Fruit fly (Drosophila melanogaster) whole organism, embryonic: ENCODE measurements around the gene dlp.

Source experiments
- B-H1 ChIP-seq: fragments of 200-800 bp; sonication (Bioruptor generic); IDR thresholded peaks from 3 replicates; pipeline ENCODE4 v1.3.6; 2022; ENCODE audit warnings: missing biosample characterization, missing genetic modification characterization
- Bteb2 ChIP-seq: fragments of 200-800 bp; sonication (Bioruptor generic); optimal IDR thresholded peaks from 2 replicates; lab custom pipeline; 2016; ENCODE audit warnings: missing biosample characterization, missing genetic modification characterization
- CG10267 ChIP-seq: fragments of 200-800 bp; sonication (Bioruptor generic); optimal IDR thresholded peaks from 2 replicates; lab custom pipeline; 2018; ENCODE audit warnings: missing biosample characterization, mild to moderate bottlenecking, missing genetic modification characterization, moderate library complexity
- CG10366 ChIP-seq: fragments of 200-800 bp; sonication (Bioruptor generic); IDR thresholded peaks from 2 replicates; pipeline ENCODE4 v1.3.6; 2022; ENCODE audit warnings: missing biosample characterization, missing genetic modification characterization
- CG10959 ChIP-seq: fragments of 200-800 bp; sonication (Bioruptor generic); IDR thresholded peaks from 2 replicates; pipeline ENCODE4 v1.3.6; 2022; ENCODE audit warnings: missing biosample characterization, missing genetic modification characterization
- CG11247 ChIP-seq: fragments of 200-800 bp; sonication (Bioruptor generic); IDR thresholded peaks from 2 replicates; pipeline ENCODE4 v1.3.6; 2022; ENCODE audit warnings: missing biosample characterization, missing genetic modification characterization
- CG11456 ChIP-seq: fragments of 200-800 bp; sonication (Bioruptor generic); IDR thresholded peaks from 3 replicates; pipeline ENCODE4 v1.3.6; 2022; ENCODE audit warnings: missing biosample characterization, missing genetic modification characterization
- CG12299 ChIP-seq: fragments of 200-800 bp; sonication (Bioruptor generic); optimal IDR thresholded peaks from 2 replicates; lab custom pipeline; 2018; ENCODE audit warnings: missing biosample characterization, mild to moderate bottlenecking, missing genetic modification characterization
- CG12659 ChIP-seq: fragments of 200-800 bp; sonication (Bioruptor generic); optimal IDR thresholded peaks from 3 replicates; lab custom pipeline; 2017; ENCODE audit warnings: mild to moderate bottlenecking, missing biosample characterization, missing genetic modification reagents, missing genetic modification characterization
- CG13424 ChIP-seq: fragments of 200-800 bp; sonication (Bioruptor generic); optimal IDR thresholded peaks from 2 replicates; lab custom pipeline; 2019; ENCODE audit warnings: missing biosample characterization, mild to moderate bottlenecking, missing genetic modification characterization, moderate library complexity
- CG16863 ChIP-seq: fragments of 200-800 bp; sonication (Bioruptor generic); optimal IDR thresholded peaks from 3 replicates; lab custom pipeline; 2016; ENCODE audit warnings: missing biosample characterization, missing genetic modification characterization
- CG17612 ChIP-seq: fragments of 200-800 bp; sonication (Bioruptor generic); IDR thresholded peaks from 2 replicates; pipeline ENCODE4 v1.3.6; 2022; ENCODE audit warnings: missing biosample characterization, missing genetic modification characterization
- CG1792 ChIP-seq: fragments of 200-800 bp; sonication (Bioruptor generic); optimal IDR thresholded peaks from 2 replicates; lab custom pipeline; 2016; ENCODE audit warnings: missing biosample characterization, missing genetic modification characterization
- CG2202 ChIP-seq: fragments of 200-800 bp; sonication (Bioruptor generic); optimal IDR thresholded peaks from 2 replicates; lab custom pipeline; 2018; ENCODE audit warnings: missing biosample characterization, mild to moderate bottlenecking, missing genetic modification characterization
- CG3838 ChIP-seq: fragments of 200-800 bp; sonication (Bioruptor generic); optimal IDR thresholded peaks from 3 replicates; lab custom pipeline; 2016; ENCODE audit warnings: missing biosample characterization, missing genetic modification characterization
- CG4404 ChIP-seq: fragments of 200-800 bp; sonication (Bioruptor generic); IDR thresholded peaks from 2 replicates; pipeline ENCODE4 v1.3.6; 2022; ENCODE audit warnings: missing biosample characterization, missing genetic modification characterization
- CG5245 ChIP-seq: fragments of 200-800 bp; sonication (Bioruptor generic); optimal IDR thresholded peaks from 3 replicates; lab custom pipeline; 2016; ENCODE audit warnings: missing biosample characterization, missing genetic modification characterization
- CG5953 ChIP-seq: fragments of 200-800 bp; sonication (Bioruptor generic); IDR thresholded peaks from 2 replicates; pipeline ENCODE4 v1.3.6; 2022; ENCODE audit warnings: missing biosample characterization, missing genetic modification characterization
- CG6854 ChIP-seq: fragments of 200-800 bp; sonication (Bioruptor generic); optimal IDR thresholded peaks from 3 replicates; lab custom pipeline; 2017; ENCODE audit warnings: missing biosample characterization, mild to moderate bottlenecking, missing genetic modification characterization
- CG7839 ChIP-seq: fragments of 200-800 bp; sonication (Bioruptor generic); optimal IDR thresholded peaks from 3 replicates; lab custom pipeline; 2018; ENCODE audit warnings: missing biosample characterization, mild to moderate bottlenecking, missing genetic modification characterization, moderate library complexity
- CG8924 ChIP-seq: fragments of 200-800 bp; optimal IDR thresholded peaks from 3 replicates; lab custom pipeline; 2019; ENCODE audit warnings: missing biosample characterization, mild to moderate bottlenecking, missing genetic modification characterization, moderate library complexity
- CG9817 ChIP-seq: fragments of 200-800 bp; sonication (Bioruptor generic); optimal IDR thresholded peaks from 2 replicates; lab custom pipeline; 2018; ENCODE audit warnings: missing biosample characterization, mild to moderate bottlenecking, missing genetic modification characterization, moderate library complexity
- Camta ChIP-seq: fragments of 200-800 bp; sonication (Bioruptor generic); optimal IDR thresholded peaks from 2 replicates; lab custom pipeline; 2016; ENCODE audit warnings: missing biosample characterization, missing genetic modification characterization
- Fer1 ChIP-seq: fragments of 200-800 bp; sonication (Bioruptor generic); optimal IDR thresholded peaks from 2 replicates; lab custom pipeline; 2017; ENCODE audit warnings: missing biosample characterization, mild to moderate bottlenecking, missing genetic modification characterization
- MTF-1 ChIP-seq: fragments of 200-800 bp; sonication (Bioruptor generic); optimal IDR thresholded peaks from 2 replicates; lab custom pipeline; 2018; ENCODE audit warnings: missing biosample characterization, mild to moderate bottlenecking, missing genetic modification characterization, borderline replicate concordance
- NC2β ChIP-seq: fragments of 200-800 bp; sonication (Bioruptor generic); optimal IDR thresholded peaks from 2 replicates; lab custom pipeline; 2016; ENCODE audit warnings: missing biosample characterization, missing genetic modification characterization
- Pdp1 ChIP-seq, 2 experiments: fragments of 200-800 bp; sonication (Bioruptor generic); optimal IDR thresholded peaks; 3 replicates each; lab custom pipeline; 2016; ENCODE audit warnings: missing biosample characterization in 2 of 2, missing genetic modification characterization in 2 of 2, mild to moderate bottlenecking in 1 of 2, moderate library complexity in 1 of 2
- Six4 ChIP-seq: fragments of 200-800 bp; sonication (Bioruptor generic); optimal IDR thresholded peaks from 2 replicates; lab custom pipeline; 2016; ENCODE audit warnings: missing biosample characterization, missing genetic modification characterization
- Stat92E ChIP-seq, 3 experiments: fragments of >200 bp in 2 of 3; fragments of 200-800 bp in 1 of 3; sonication (Bioruptor generic) in 1 of 3; optimal IDR thresholded peaks; 2 replicates each; lab custom pipeline; 2017 to 2019; ENCODE audit warnings: missing biosample characterization in 3 of 3, missing genetic modification characterization in 3 of 3, mild to moderate bottlenecking in 1 of 3, moderate library complexity in 1 of 3
- abd-A ChIP-seq: fragments of 200-800 bp; sonication (Bioruptor generic); optimal IDR thresholded peaks from 3 replicates; lab custom pipeline; 2019; ENCODE audit warnings: missing biosample characterization, mild to moderate bottlenecking, missing genetic modification characterization, moderate library complexity
- amos ChIP-seq: fragments of 200-800 bp; sonication (Bioruptor generic); IDR thresholded peaks from 2 replicates; pipeline ENCODE4 v1.3.6; 2022; ENCODE audit warnings: missing biosample characterization, missing genetic modification characterization; ENCODE audit not compliant: partially characterized antibody
- br ChIP-seq: fragments of >200 bp; optimal IDR thresholded peaks from 2 replicates; lab custom pipeline; 2017
- cad ChIP-seq: fragments of >200 bp; optimal IDR thresholded peaks from 2 replicates; lab custom pipeline; 2017; ENCODE audit warnings: missing biosample characterization, missing genetic modification characterization
- chm ChIP-seq: fragments of 200-800 bp; sonication (Bioruptor generic); IDR thresholded peaks from 2 replicates; pipeline ENCODE4 v1.3.6; 2022; ENCODE audit warnings: missing biosample characterization, missing genetic modification characterization
- cwo ChIP-seq: fragments of 200-800 bp; sonication (Bioruptor generic); optimal IDR thresholded peaks from 3 replicates; lab custom pipeline; 2017; ENCODE audit warnings: missing biosample characterization, missing genetic modification characterization, mild to moderate bottlenecking, moderate library complexity, missing genetic modification reagents
- dmrt99B ChIP-seq: fragments of 200-800 bp; sonication (Bioruptor generic); optimal IDR thresholded peaks from 2 replicates; lab custom pipeline; 2018; ENCODE audit warnings: missing biosample characterization, mild to moderate bottlenecking, missing genetic modification characterization, moderate library complexity
- ewg ChIP-seq: fragments of 200-800 bp; sonication (Bioruptor generic); optimal IDR thresholded peaks from 3 replicates; lab custom pipeline; 2017; ENCODE audit warnings: mild to moderate bottlenecking, missing biosample characterization, missing genetic modification reagents, missing genetic modification characterization
- gem ChIP-seq: fragments of 200-800 bp; sonication (Bioruptor generic); optimal IDR thresholded peaks from 2 replicates; lab custom pipeline; 2019; ENCODE audit warnings: missing biosample characterization, mild to moderate bottlenecking, missing genetic modification characterization, moderate library complexity
- gfzf ChIP-seq: fragments of 200-800 bp; sonication (Bioruptor generic); optimal IDR thresholded peaks from 2 replicates; lab custom pipeline; 2016; ENCODE audit warnings: missing biosample characterization, mild to moderate bottlenecking, missing genetic modification characterization, moderate library complexity
- gro ChIP-seq: fragments of 200-800 bp; sonication (Bioruptor generic); optimal IDR thresholded peaks from 2 replicates; lab custom pipeline; 2016; ENCODE audit warnings: missing biosample characterization, missing genetic modification characterization
- her ChIP-seq: fragments of 200-800 bp; sonication (Bioruptor generic); optimal IDR thresholded peaks from 2 replicates; lab custom pipeline; 2016; ENCODE audit warnings: missing biosample characterization, missing genetic modification characterization
- hkb ChIP-seq, 2 experiments: fragments of 200-800 bp in 1 of 2; fragments of >200 bp in 1 of 2; sonication (Bioruptor generic) in 1 of 2; IDR thresholded peaks in 1 of 2; optimal IDR thresholded peaks in 1 of 2; 2 replicates each; pipeline versions ENCODE4 v1.3.6 to Lab custom; 2017 to 2022; ENCODE audit warnings: missing biosample characterization in 1 of 2, missing genetic modification characterization in 1 of 2
- lmd ChIP-seq: fragments of 200-800 bp; sonication (Bioruptor generic); IDR thresholded peaks from 2 replicates; pipeline ENCODE4 v1.3.6; 2022; ENCODE audit warnings: missing biosample characterization, missing genetic modification characterization
- maf-S ChIP-seq: fragments of 200-800 bp; sonication (Bioruptor generic); optimal IDR thresholded peaks from 2 replicates; lab custom pipeline; 2016; ENCODE audit warnings: missing biosample characterization, missing genetic modification characterization
- mirr ChIP-seq: fragments of 200-800 bp; sonication (Bioruptor generic); optimal IDR thresholded peaks from 3 replicates; lab custom pipeline; 2018; ENCODE audit warnings: missing biosample characterization, mild to moderate bottlenecking, missing genetic modification characterization
- nau ChIP-seq: fragments of 200-800 bp; sonication (Bioruptor generic); optimal IDR thresholded peaks from 3 replicates; lab custom pipeline; 2017; ENCODE audit warnings: missing biosample characterization, mild to moderate bottlenecking, missing genetic modification characterization, missing genetic modification reagents
- pho ChIP-seq: fragments of 200-800 bp; sonication (Bioruptor generic); optimal IDR thresholded peaks from 2 replicates; lab custom pipeline; 2016; ENCODE audit warnings: missing biosample characterization, missing genetic modification characterization
- pros ChIP-seq: fragments of 200-800 bp; sonication (Bioruptor generic); optimal IDR thresholded peaks from 3 replicates; lab custom pipeline; 2019; ENCODE audit warnings: missing biosample characterization, mild to moderate bottlenecking, missing genetic modification characterization, moderate library complexity
- psq ChIP-seq: fragments of 200-800 bp; sonication (Bioruptor generic); optimal IDR thresholded peaks from 2 replicates; lab custom pipeline; 2017; ENCODE audit warnings: missing biosample characterization, missing genetic modification characterization
- shn ChIP-seq: fragments of 200-800 bp; sonication (Bioruptor generic); optimal IDR thresholded peaks from 3 replicates; lab custom pipeline; 2016; ENCODE audit warnings: missing biosample characterization, missing genetic modification characterization
- twi ChIP-seq: fragments of 200-800 bp; optimal IDR thresholded peaks from 2 replicates; lab custom pipeline; 2019; ENCODE audit warnings: missing biosample characterization, mild to moderate bottlenecking, missing genetic modification characterization, moderate library complexity

dlp gene

DNA sequence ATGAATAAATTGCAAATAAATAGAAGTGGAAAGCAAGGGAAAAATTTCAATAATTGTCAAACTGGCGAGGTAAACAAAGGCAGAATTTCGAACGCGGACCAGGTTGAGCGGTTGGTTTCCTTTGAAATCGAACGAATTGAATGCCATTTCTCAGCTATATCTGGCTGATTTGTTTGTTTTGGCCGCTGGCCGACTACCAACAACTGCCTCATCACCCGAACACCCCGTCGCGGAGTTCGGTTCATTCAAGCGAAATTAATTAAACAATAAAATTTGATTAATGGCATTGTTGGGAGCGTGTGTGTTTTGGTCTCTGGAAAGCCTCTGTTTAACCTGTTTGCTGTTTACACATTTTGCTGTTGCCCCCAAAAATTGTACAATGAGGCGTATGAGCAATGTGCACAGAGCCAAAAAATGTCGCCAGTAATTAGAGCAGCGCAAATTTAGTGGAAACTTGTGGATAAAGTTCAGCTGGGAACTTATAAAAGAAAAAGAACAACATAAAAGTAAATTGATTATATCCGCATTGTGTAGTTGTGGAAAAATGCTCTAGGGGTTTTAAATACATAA is 25.2 kb downstream of the dlp start (continued):
- TF ChIP-seq pho (GFP tag; lab: Kevin White, UChicago) (no peak), gro (GFP tag; lab: Kevin White, UChicago) (peak; percentile 39), gfzf (no peak), dmrt99B (peak; percentile 7), CG11456 (GFP tag; lab: Robert Waterston, UW) (no peak), CG9817 (tag; lab: Kevin White, UChicago) (no peak), CG8924 (tag; lab: Kevin White, UChicago) (no peak), Bteb2 (no peak), shn (GFP tag; lab: Kevin White, UChicago) (no peak), CG17612 (0 out of 2 replicates have a peak, but pooled peaks have one; percentile 5), gem (tag; lab: Kevin White, UChicago) (no peak), B-H1 (GFP tag; lab: Robert Waterston, UW) (no peak), CG4404 (GFP tag; lab: Robert Waterston, UW) (no peak), CG6854 (no peak), ewg (GFP tag; lab: Kevin White, UChicago) (no peak), abd-A (tag; lab: Kevin White, UChicago) (no peak), chm (GFP tag; lab: Robert Waterston, UW) (no peak), CG2202 (tag; lab: Kevin White, UChicago) (no peak), maf-S (GFP tag; lab: Kevin White, UChicago) (no peak), hkb (optimal IDR thresholded peaks at IDR 0.05; lab: Kevin White, UChicago) (no peak), hkb (GFP tag; IDR thresholded peaks at IDR 0.05; lab: Robert Waterston, UW) (no peak), CG12299 (tag; lab: Kevin White, UChicago) (no peak), CG11247 (GFP tag; lab: Robert Waterston, UW) (no peak), amos (GFP tag; lab: Robert Waterston, UW) (no peak), psq (no peak), Fer1 (GFP tag; lab: Kevin White, UChicago) (no peak), CG13424 (tag; lab: Kevin White, UChicago) (no peak), Stat92E (GFP tag; optimal IDR thresholded peaks at IDR 0.05; lab: Kevin White, UChicago) (no peak), br (lab: Kevin White, UChicago) (no peak), CG10267 (tag; lab: Kevin White, UChicago) (no peak), her (GFP tag; lab: Kevin White, UChicago) (no peak), CG16863 (no peak), NC2β (GFP tag; lab: Kevin White, UChicago) (no peak), Six4 (no peak), CG5953 (GFP tag; lab: Robert Waterston, UW) (no peak), CG12659 (no peak), Pdp1 (GFP tag; optimal IDR thresholded peaks at IDR 0.05; lab: Kevin White, UChicago) (no peak), CG10959 (no peak), cwo (GFP tag; lab: Kevin White, UChicago) (no peak), nau (GFP tag; lab: Kevin White, UChicago) (no peak), pros (GFP tag; lab: Kevin White, UChicago) (no peak), Camta (GFP tag; lab: Kevin White, UChicago) (no peak), CG10366 (GFP tag; lab: Robert Waterston, UW) (no peak), CG7839 (no peak), lmd (GFP tag; lab: Robert Waterston, UW) (no peak), twi (tag; lab: Kevin White, UChicago) (no peak), cad (GFP tag; lab: Kevin White, UChicago) (no peak), CG3838 (GFP tag; lab: Kevin White, UChicago) (no peak), mirr (GFP tag; lab: Kevin White, UChicago) (no peak), CG1792 (GFP tag; lab: Kevin White, UChicago) (no peak), MTF-1 (no peak), CG5245 (no peak)
